Worm (Caenorhabditis elegans) whole organism, L4 larva: ENCODE measurements around the gene abt-4.

Experiments used
- F10B5.3 ChIP-seq: sonication (generic microtip); optimal IDR thresholded peaks from 2 replicates; lab custom pipeline; 2016; ENCODE audit warnings: mild to moderate bottlenecking, missing genetic modification characterization, missing compliant biosample characterization
- F26F4.8 ChIP-seq: fragments of 200-800 bp; sonication (Bioruptor generic); conservative IDR thresholded peaks from 2 replicates; pipeline ENCODE4 v1.3.6; 2022; ENCODE audit warnings: missing genetic modification characterization, missing compliant biosample characterization
- F44E2.7 ChIP-seq: fragments of 200-800 bp; sonication (Bioruptor generic); IDR thresholded peaks from 2 replicates; pipeline ENCODE4 v2.1.2; 2022; ENCODE audit warnings: missing genetic modification characterization, missing compliant biosample characterization
- R02D3.7 ChIP-seq: fragments of 150-350 bp; sonication (generic microtip); optimal IDR thresholded peaks from 3 replicates; lab custom pipeline; 2014; ENCODE audit warnings: missing biosample characterization, missing genetic modification characterization
- T20F7.1 ChIP-seq: fragments of 200-800 bp; sonication (Bioruptor generic); optimal IDR thresholded peaks from 2 replicates; lab custom pipeline; 2018; ENCODE audit warnings: mild to moderate bottlenecking, missing genetic modification characterization, missing compliant biosample characterization
- aha-1 ChIP-seq: fragments of 150-350 bp; peaks from one replicate; lab custom pipeline; 2014; ENCODE audit warnings: missing biosample characterization, missing genetic modification characterization
- ceh-20 ChIP-seq: fragments of 200-800 bp; sonication (Bioruptor generic); IDR thresholded peaks from 2 replicates; pipeline ENCODE4 v1.3.6; 2022; ENCODE audit warnings: missing genetic modification reagents, missing genetic modification characterization, missing compliant biosample characterization
- ces-1 ChIP-seq: fragments of 150-350 bp; sonication (generic microtip); optimal IDR thresholded peaks from 4 replicates; lab custom pipeline; 2014; ENCODE audit warnings: missing biosample characterization, missing genetic modification reagents, missing genetic modification characterization
- cey-2 ChIP-seq: sonication (generic microtip); optimal IDR thresholded peaks from 3 replicates; lab custom pipeline; 2017; ENCODE audit warnings: missing genetic modification characterization, mild to moderate bottlenecking, missing compliant biosample characterization, antibody characterized with exemption, borderline replicate concordance; ENCODE audit not compliant: insufficient read depth
- daf-19 ChIP-seq: fragments of 200-800 bp; sonication (Bioruptor generic); conservative IDR thresholded peaks from 2 replicates; pipeline ENCODE4 v1.3.6; 2022; ENCODE audit warnings: missing genetic modification characterization, missing compliant biosample characterization
- daf-8 ChIP-seq: fragments of 200-800 bp; sonication (Bioruptor generic); IDR thresholded peaks from 2 replicates; pipeline ENCODE4 v1.3.6; 2022; ENCODE audit warnings: missing genetic modification characterization, missing compliant biosample characterization
- dmd-6 ChIP-seq: fragments of 200-800 bp; sonication (Bioruptor generic); IDR thresholded peaks from 2 replicates; pipeline ENCODE4 v1.3.6; 2022; ENCODE audit warnings: missing genetic modification reagents, missing genetic modification characterization, missing compliant biosample characterization
- egl-43 ChIP-seq: fragments of 200-800 bp; sonication (Bioruptor generic); IDR thresholded peaks from 2 replicates; pipeline ENCODE4 v1.3.6; 2022; ENCODE audit warnings: missing genetic modification reagents, missing genetic modification characterization, missing compliant biosample characterization
- gei-8 ChIP-seq: fragments of 200-800 bp; sonication (Bioruptor generic); optimal IDR thresholded peaks from 2 replicates; lab custom pipeline; 2018; ENCODE audit warnings: mild to moderate bottlenecking, missing genetic modification characterization, missing compliant biosample characterization
- hlh-11 ChIP-seq: fragments of 200-800 bp; sonication (Bioruptor generic); optimal IDR thresholded peaks from 2 replicates; lab custom pipeline; 2018; ENCODE audit warnings: mild to moderate bottlenecking, missing genetic modification characterization, missing compliant biosample characterization
- hlh-30 ChIP-seq: sonication (generic microtip); optimal IDR thresholded peaks from 2 replicates; lab custom pipeline; 2017; ENCODE audit warnings: antibody characterized with exemption, mild to moderate bottlenecking, missing genetic modification characterization, missing compliant biosample characterization; ENCODE audit not compliant: insufficient read depth
- jun-1 ChIP-seq: fragments of 150-350 bp; optimal IDR thresholded peaks from 2 replicates; lab custom pipeline; 2014; ENCODE audit warnings: missing biosample characterization, missing genetic modification reagents, missing genetic modification characterization
- lin-13 ChIP-seq: fragments of 150-350 bp; optimal IDR thresholded peaks from 2 replicates; lab custom pipeline; 2014; ENCODE audit warnings: missing biosample characterization, missing genetic modification reagents, missing genetic modification characterization
- lin-15B ChIP-seq: fragments of 150-350 bp; sonication (generic microtip); optimal IDR thresholded peaks from 3 replicates; lab custom pipeline; 2014; ENCODE audit warnings: missing biosample characterization, missing genetic modification characterization
- lin-38 ChIP-seq: fragments of 200-800 bp; sonication (Bioruptor generic); IDR thresholded peaks from 2 replicates; pipeline ENCODE4 v1.3.6; 2022; ENCODE audit warnings: missing genetic modification reagents, missing genetic modification characterization, missing compliant biosample characterization
- madf-5 ChIP-seq, 2 experiments: fragments of 200-800 bp; sonication (Bioruptor generic); IDR thresholded peaks; 2 replicates each; pipeline ENCODE4 v1.3.6; 2022; ENCODE audit warnings: missing compliant biosample characterization in 2 of 2, missing genetic modification characterization in 2 of 2
- mdl-1 ChIP-seq, 2 experiments: fragments of 150-350 bp in 1 of 2; sonication (generic microtip) in 1 of 2; optimal IDR thresholded peaks; 2 replicates each; lab custom pipeline; 2014 to 2017; ENCODE audit warnings: missing biosample characterization in 2 of 2, missing genetic modification characterization in 2 of 2
- mep-1 ChIP-seq: fragments of 150-350 bp; sonication (generic microtip); optimal IDR thresholded peaks from 3 replicates; lab custom pipeline; 2014; ENCODE audit warnings: missing biosample characterization, missing genetic modification characterization
- mxl-3 ChIP-seq: fragments of 200-800 bp; sonication (Bioruptor generic); optimal IDR thresholded peaks from 2 replicates; lab custom pipeline; 2018; ENCODE audit warnings: mild to moderate bottlenecking, missing genetic modification characterization, missing compliant biosample characterization
- nhr-11 ChIP-seq: fragments of 150-350 bp; optimal IDR thresholded peaks from 2 replicates; lab custom pipeline; 2014; ENCODE audit warnings: missing biosample characterization, missing genetic modification characterization
- nhr-237 ChIP-seq: sonication (generic microtip); optimal IDR thresholded peaks from 2 replicates; lab custom pipeline; 2017; ENCODE audit warnings: missing biosample characterization, missing genetic modification characterization
- nhr-25 ChIP-seq: sonication (generic microtip); optimal IDR thresholded peaks from 2 replicates; lab custom pipeline; 2017; ENCODE audit warnings: missing genetic modification characterization, mild to moderate bottlenecking, missing compliant biosample characterization, antibody characterized with exemption, moderate library complexity, borderline replicate concordance; ENCODE audit not compliant: insufficient read depth
- nhr-28 ChIP-seq: fragments of 150-350 bp; optimal IDR thresholded peaks from 2 replicates; lab custom pipeline; 2014; ENCODE audit warnings: missing biosample characterization, missing genetic modification characterization
- nhr-41 ChIP-seq: fragments of 200-800 bp; sonication (Bioruptor generic); IDR thresholded peaks from 2 replicates; pipeline ENCODE4 v1.3.6; 2022; ENCODE audit warnings: missing genetic modification reagents, missing genetic modification characterization, missing compliant biosample characterization
- nhr-48 ChIP-seq: sonication (generic microtip); optimal IDR thresholded peaks from 2 replicates; lab custom pipeline; 2016; ENCODE audit warnings: mild to moderate bottlenecking, missing genetic modification characterization, missing compliant biosample characterization
- nhr-76 ChIP-seq: fragments of 150-350 bp; optimal IDR thresholded peaks from 2 replicates; lab custom pipeline; 2014; ENCODE audit warnings: missing biosample characterization, missing genetic modification characterization
- pqm-1 ChIP-seq: sonication (generic microtip); optimal IDR thresholded peaks from 2 replicates; lab custom pipeline; 2017; ENCODE audit warnings: missing biosample characterization, missing genetic modification characterization
- set-16 ChIP-seq: fragments of 200-800 bp; sonication (Bioruptor generic); IDR thresholded peaks from 2 replicates; pipeline ENCODE4 v1.3.6; 2022; ENCODE audit warnings: missing genetic modification reagents, missing genetic modification characterization, missing compliant biosample characterization
- skn-1 ChIP-seq: fragments of 150-350 bp; optimal IDR thresholded peaks from 2 replicates; lab custom pipeline; 2014; ENCODE audit warnings: missing biosample characterization, missing genetic modification characterization
- snpc-4 ChIP-seq: fragments of 150-350 bp; optimal IDR thresholded peaks from 2 replicates; lab custom pipeline; 2014; ENCODE audit warnings: missing biosample characterization, missing genetic modification characterization
- spr-1 ChIP-seq: sonication (generic microtip); optimal IDR thresholded peaks from 2 replicates; lab custom pipeline; 2016; ENCODE audit warnings: mild to moderate bottlenecking, missing genetic modification characterization, missing compliant biosample characterization
- tra-1 ChIP-seq: fragments of 200-800 bp; sonication (Bioruptor generic); IDR thresholded peaks from 2 replicates; pipeline ENCODE4 v1.3.6; 2022; ENCODE audit warnings: missing genetic modification reagents, missing genetic modification characterization, missing compliant biosample characterization
- unc-130 ChIP-seq: sonication (generic microtip); optimal IDR thresholded peaks from 2 replicates; lab custom pipeline; 2016; ENCODE audit warnings: missing genetic modification reagents, missing genetic modification characterization, missing compliant biosample characterization
- unc-62 ChIP-seq, 3 experiments: fragments of 150-350 bp in 1 of 3; sonication (generic microtip); optimal IDR thresholded peaks in 2 of 3; peaks in 1 of 3; 1 replicate in 1 of 3; 2 replicates in 2 of 3; lab custom pipeline; 2014 to 2017; ENCODE audit warnings: missing biosample characterization in 3 of 3, missing genetic modification characterization in 3 of 3, missing genetic modification reagents in 3 of 3, missing genotype in 1 of 3
- zag-1 ChIP-seq: fragments of 150-350 bp; optimal IDR thresholded peaks from 2 replicates; lab custom pipeline; 2014; ENCODE audit warnings: missing biosample characterization, missing genetic modification characterization
- zfp-3 ChIP-seq: fragments of 200-800 bp; sonication (Bioruptor generic); conservative IDR thresholded peaks from 2 replicates; pipeline ENCODE4 v1.3.6; 2022; ENCODE audit warnings: missing genetic modification reagents, missing genetic modification characterization, missing compliant biosample characterization

abt-4 gene

ce11 chrV:330625-331024 is at the start of gene abt-4:
Gene abt-4 (minus strand): TSS chrV:330725.
- TF ChIP-seq nhr-41 (GFP tag; lab: Robert Waterston, UW), result no peak
- TF ChIP-seq lin-15B (tag; lab: Kevin White, UChicago), result no peak

DNA sequence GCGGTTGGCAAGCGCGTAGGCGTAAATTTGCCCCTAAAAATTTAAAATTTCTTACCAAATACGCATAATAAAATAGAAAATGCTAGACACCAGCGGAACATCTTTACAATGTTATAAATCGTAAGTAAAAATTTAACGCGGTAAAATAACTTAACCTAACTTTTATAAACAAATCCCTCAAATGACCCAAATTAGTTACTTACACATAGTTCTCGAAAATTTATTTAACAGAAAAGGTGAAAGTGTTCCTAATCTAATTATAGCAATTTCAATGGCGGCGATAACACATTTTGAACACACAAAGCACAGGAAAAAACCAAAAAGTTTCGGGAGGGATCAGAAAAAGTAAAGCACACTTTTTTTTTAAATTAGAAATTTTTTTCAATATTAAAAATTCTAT is 49.7 kb upstream of the abt-4 start, which contains the start of gene mltn-8:
mltn-8 (minus strand) TSS at position 101 of the 400 bp plus-strand sequence.
- no peak for TF ChIP-seq zag-1

ce11 chrV:378231-378630 is 47.7 kb upstream of the abt-4 start:
- TF ChIP-seq T20F7.1 (GFP tag; lab: Kevin White, UChicago), result no peak
- 0 out of 2 replicates have a peak, but pooled peaks have one; percentile 28 for TF ChIP-seq tra-1 (GFP tag; lab: Robert Waterston, UW)
- no peak for TF ChIP-seq snpc-4 (tag; lab: Kevin White, UChicago)
- no peak for TF ChIP-seq gei-8 (GFP tag; lab: Kevin White, UChicago)
- TF ChIP-seq F44E2.7 (GFP tag; lab: Robert Waterston, UW), result no peak
- TF ChIP-seq spr-1 (tag; lab: Kevin White, UChicago), result no peak
- TF ChIP-seq F26F4.8 (GFP tag; lab: Robert Waterston, UW), result no peak
- TF ChIP-seq lin-13 (GFP tag; lab: Kevin White, UChicago), result no peak
- TF ChIP-seq zfp-3 (GFP tag; lab: Robert Waterston, UW), result no peak
- peak; percentile 31 for TF ChIP-seq nhr-48
- peak; percentile 63 for TF ChIP-seq nhr-28
- no peak for TF ChIP-seq daf-8 (GFP tag; lab: Robert Waterston, UW)
- peak; percentile 31 for TF ChIP-seq dmd-6 (GFP tag; lab: Robert Waterston, UW)
- TF ChIP-seq mdl-1 (tag; optimal IDR thresholded peaks at IDR 0.05; lab: Kevin White, UChicago), result peak in 1 of 2 experiments; percentile 22
- TF ChIP-seq mxl-3 (GFP tag; lab: Kevin White, UChicago), result peak; percentile 19
- no peak for TF ChIP-seq unc-130
- no peak for TF ChIP-seq skn-1
- TF ChIP-seq hlh-30, result peak; percentile 29
- no peak for TF ChIP-seq jun-1
- TF ChIP-seq hlh-11 (tag; lab: Kevin White, UChicago), result peak; percentile 14
- TF ChIP-seq daf-19 (GFP tag; lab: Robert Waterston, UW), result no peak
- TF ChIP-seq F10B5.3, result no peak

DNA sequence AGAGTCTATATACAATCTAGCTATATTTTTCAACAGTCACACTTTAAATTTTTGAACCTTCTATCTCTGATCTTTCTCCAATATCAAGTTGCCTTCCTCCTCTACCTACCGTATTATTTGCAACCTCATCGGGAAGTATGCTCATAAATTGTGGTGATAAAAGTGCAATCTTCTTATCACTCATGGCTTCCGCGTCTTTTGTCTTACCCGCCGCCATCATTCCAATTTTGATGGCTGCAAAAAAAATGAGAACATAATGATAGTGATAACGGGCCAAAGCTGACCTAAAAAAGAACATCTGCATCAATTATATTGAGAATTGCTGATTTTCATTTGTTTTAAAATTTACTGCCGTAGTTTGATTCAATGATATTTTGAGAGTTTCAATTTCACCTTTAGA is 46.3 kb upstream of the abt-4 start:
- TF ChIP-seq madf-5 (GFP tag; IDR thresholded peaks at IDR 0.05; lab: Robert Waterston, UW), result no peak
- no peak for TF ChIP-seq nhr-76
- TF ChIP-seq tra-1 (GFP tag; lab: Robert Waterston, UW), result no peak
- TF ChIP-seq nhr-25, result no peak
- TF ChIP-seq aha-1 (tag; lab: Kevin White, UChicago), result no peak
- no peak for TF ChIP-seq ces-1 (GFP tag; lab: Kevin White, UChicago)
- peak; percentile 19; the same call in 1 of the 2 replicates for TF ChIP-seq dmd-6 (GFP tag; lab: Robert Waterston, UW)
- no peak for TF ChIP-seq R02D3.7
- TF ChIP-seq T20F7.1 (GFP tag; lab: Kevin White, UChicago), result no peak
- peak; percentile 68 for TF ChIP-seq pqm-1 (tag; lab: Kevin White, UChicago)
- TF ChIP-seq mep-1, result no peak

ce11 chrV:373192-373591 is 42.7 kb upstream of the abt-4 start:
- TF ChIP-seq ceh-20 (GFP tag; lab: Robert Waterston, UW) (no peak), lin-38 (GFP tag; lab: Robert Waterston, UW) (no peak), F10B5.3 (no peak), hlh-30 (no peak), egl-43 (no peak), set-16 (GFP tag; lab: Robert Waterston, UW) (peak; percentile 81), cey-2 (no peak), mep-1 (no peak), nhr-237 (tag; lab: Kevin White, UChicago) (no peak), nhr-11 (tag; lab: Kevin White, UChicago) (no peak), unc-62 (GFP tag; optimal IDR thresholded peaks at IDR 0.05 in 1 of 2; lab: Kevin White, UChicago) (peak in 1 of 2 experiments; percentile 22), unc-62 (tag; optimal IDR thresholded peaks at IDR 0.05; lab: Kevin White, UChicago) (no peak), nhr-41 (GFP tag; lab: Robert Waterston, UW) (no peak)
